Fruit fly (Drosophila melanogaster): ENCODE data around the gene CG7990.

DNA sequence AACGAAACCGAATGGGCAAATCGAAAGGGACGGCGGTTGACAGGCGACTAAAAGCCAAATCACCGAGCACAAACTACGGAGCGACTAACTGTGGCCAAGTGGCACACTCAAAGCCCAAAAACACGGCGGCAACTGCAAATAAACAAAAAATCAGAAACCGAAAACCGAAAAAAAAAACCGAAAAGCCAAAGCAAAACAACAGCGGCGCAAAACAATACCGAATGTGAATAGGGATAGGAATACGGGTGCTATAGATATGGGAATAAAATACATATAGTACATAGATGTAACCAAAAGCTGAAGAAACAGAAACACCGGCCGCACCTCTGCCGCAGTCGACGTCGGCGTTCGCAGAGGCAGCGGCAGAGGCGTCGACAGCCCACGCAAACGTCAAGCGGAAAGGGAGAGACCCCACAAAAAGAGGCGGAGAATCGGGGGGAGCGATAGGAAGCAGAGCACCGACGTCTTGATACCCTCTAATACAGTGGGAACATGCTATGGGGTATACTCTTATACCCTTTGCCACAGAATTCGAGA lies 34.7 kb downstream of the CG7990 start, which contains the start of gene RhoGAP18B:
- no peak for TF ChIP-seq pan (optimal IDR thresholded peaks at IDR 0.05)
- no peak for TF ChIP-seq HLH106 (tag; optimal IDR thresholded peaks at IDR 0.05)
- TF ChIP-seq psq (GFP tag; optimal IDR thresholded peaks at IDR 0.05), result no peak
- no peak for TF ChIP-seq N (GFP tag; optimal IDR thresholded peaks at IDR 0.05)
- no peak for TF ChIP-seq rgr (GFP tag; optimal IDR thresholded peaks at IDR 0.05)
- TF ChIP-seq Dfd (GFP tag; optimal IDR thresholded peaks at IDR 0.05), result no peak
- TF ChIP-seq OdsH (GFP tag; optimal IDR thresholded peaks at IDR 0.05), result no peak
- no peak for TF ChIP-seq ey (GFP tag; optimal IDR thresholded peaks at IDR 0.05)
- TF ChIP-seq fru (GFP tag; optimal IDR thresholded peaks at IDR 0.05), result no peak
- TF ChIP-seq usp (GFP tag; optimal IDR thresholded peaks at IDR 0.05), result no peak
- no peak for TF ChIP-seq GATAd (GFP tag; optimal IDR thresholded peaks at IDR 0.05)
- TF ChIP-seq Hr83 (GFP tag; optimal IDR thresholded peaks at IDR 0.05; ENCODE audit: poor library complexity, severe bottlenecking), result no peak
- TF ChIP-seq h (GFP tag; optimal IDR thresholded peaks at IDR 0.05), result no peak
- TF ChIP-seq Jra (GFP tag; optimal IDR thresholded peaks at IDR 0.05), result no peak
